Fruit fly (Drosophila melanogaster) whole organism, prepupa: ENCODE results near the gene CG31807.

Source experiments
- Blimp-1 ChIP-seq: fragments of 200-800 bp; sonication (Bioruptor generic); optimal IDR thresholded peaks from 3 replicates; lab custom pipeline; 2017; ENCODE audit warnings: missing biosample characterization, missing genetic modification characterization, mild to moderate bottlenecking, moderate library complexity, missing genetic modification reagents
- CG10631 ChIP-seq: fragments of 200-800 bp; sonication (Bioruptor generic); optimal IDR thresholded peaks from 2 replicates; lab custom pipeline; 2016; ENCODE audit warnings: missing biosample characterization, missing genetic modification characterization
- CG11762 ChIP-seq: fragments of 200-800 bp; sonication (Bioruptor generic); optimal IDR thresholded peaks from 3 replicates; lab custom pipeline; 2016; ENCODE audit warnings: missing biosample characterization, missing genetic modification characterization; ENCODE audit not compliant: insufficient read depth
- CG11902 ChIP-seq: fragments of 200-800 bp; sonication (Bioruptor generic); optimal IDR thresholded peaks from 3 replicates; lab custom pipeline; 2016; ENCODE audit warnings: missing biosample characterization, missing genetic modification characterization
- CG15336 ChIP-seq: fragments of 200-800 bp; sonication (Bioruptor generic); IDR thresholded peaks from 2 replicates; pipeline ENCODE4 v1.3.6; 2022; ENCODE audit warnings: missing biosample characterization, missing genetic modification characterization
- CG1621 ChIP-seq: fragments of 200-800 bp; sonication (Bioruptor generic); optimal IDR thresholded peaks from 3 replicates; lab custom pipeline; 2018; ENCODE audit warnings: missing biosample characterization, mild to moderate bottlenecking, missing genetic modification characterization
- CG16779 ChIP-seq: fragments of 200-800 bp; sonication (Bioruptor generic); optimal IDR thresholded peaks from 3 replicates; lab custom pipeline; 2017; ENCODE audit warnings: missing biosample characterization, mild to moderate bottlenecking, missing genetic modification characterization
- CG3032 ChIP-seq: fragments of 200-800 bp; optimal IDR thresholded peaks from 2 replicates; lab custom pipeline; 2019; ENCODE audit warnings: missing biosample characterization, mild to moderate bottlenecking, missing genetic modification characterization, moderate library complexity
- CG31627 ChIP-seq: fragments of 200-800 bp; sonication (Bioruptor generic); optimal IDR thresholded peaks from 3 replicates; lab custom pipeline; 2016; ENCODE audit warnings: missing biosample characterization, missing genetic modification characterization
- CG32006 ChIP-seq: fragments of 200-800 bp; sonication (Bioruptor generic); optimal IDR thresholded peaks from 3 replicates; lab custom pipeline; 2017; ENCODE audit warnings: missing biosample characterization, mild to moderate bottlenecking, missing genetic modification characterization
- CG34406 ChIP-seq: fragments of 200-800 bp; sonication (Bioruptor generic); optimal IDR thresholded peaks from 3 replicates; lab custom pipeline; 2016; ENCODE audit warnings: missing biosample characterization, missing genetic modification characterization
- CG3919 ChIP-seq: fragments of 200-800 bp; sonication (Bioruptor generic); optimal IDR thresholded peaks from 3 replicates; lab custom pipeline; 2016; ENCODE audit warnings: missing biosample characterization, missing genetic modification characterization
- CG4318 ChIP-seq: fragments of 200-800 bp; sonication (Bioruptor generic); optimal IDR thresholded peaks from 3 replicates; lab custom pipeline; 2017; ENCODE audit warnings: missing biosample characterization, mild to moderate bottlenecking, missing genetic modification characterization
- CG6163 ChIP-seq: fragments of 200-800 bp; sonication (Bioruptor generic); IDR thresholded peaks from 3 replicates; pipeline ENCODE4 v1.3.6; 2022; ENCODE audit warnings: missing biosample characterization, missing genetic modification characterization
- CG6792 ChIP-seq: fragments of 200-800 bp; sonication (Bioruptor generic); optimal IDR thresholded peaks from 3 replicates; lab custom pipeline; 2016; ENCODE audit warnings: missing biosample characterization, missing genetic modification characterization
- CG6808 ChIP-seq: fragments of 200-800 bp; sonication (Bioruptor generic); optimal IDR thresholded peaks from 3 replicates; lab custom pipeline; 2017; ENCODE audit warnings: missing biosample characterization, missing genetic modification characterization, mild to moderate bottlenecking, moderate library complexity, missing genetic modification reagents
- CG6854 ChIP-seq: fragments of 200-800 bp; sonication (Bioruptor generic); optimal IDR thresholded peaks from 2 replicates; lab custom pipeline; 2017; ENCODE audit warnings: missing biosample characterization, mild to moderate bottlenecking, missing genetic modification characterization
- CG7368 ChIP-seq: fragments of 200-800 bp; sonication (Bioruptor generic); optimal IDR thresholded peaks from 3 replicates; lab custom pipeline; 2016; ENCODE audit warnings: missing biosample characterization, missing genetic modification characterization
- CG8119 ChIP-seq: fragments of 200-800 bp; sonication (Bioruptor generic); IDR thresholded peaks from 3 replicates; pipeline ENCODE4 v1.3.6; 2022; ENCODE audit warnings: missing biosample characterization, missing genetic modification characterization
- CG8319 ChIP-seq: fragments of 200-800 bp; sonication (Bioruptor generic); optimal IDR thresholded peaks from 3 replicates; lab custom pipeline; 2016; ENCODE audit warnings: missing biosample characterization, missing genetic modification characterization
- CG8632 ChIP-seq: fragments of 200-800 bp; sonication (Bioruptor generic); optimal IDR thresholded peaks from 3 replicates; lab custom pipeline; 2016; ENCODE audit warnings: missing biosample characterization, missing genetic modification characterization
- Eip78C ChIP-seq: fragments of 200-800 bp; sonication (Bioruptor generic); peaks from one replicate; lab custom pipeline; 2016; ENCODE audit warnings: missing biosample characterization, missing genetic modification characterization
- Eip93F ChIP-seq: fragments of 200-800 bp; sonication (Bioruptor generic); optimal IDR thresholded peaks from 2 replicates; lab custom pipeline; 2016; ENCODE audit warnings: missing biosample characterization, mild to moderate bottlenecking, missing genetic modification characterization
- Ets21C ChIP-seq: fragments of 200-800 bp; sonication (Bioruptor generic); optimal IDR thresholded peaks from 3 replicates; lab custom pipeline; 2016; ENCODE audit warnings: missing biosample characterization, missing genetic modification characterization
- Hr38 ChIP-seq: sonication (Bioruptor generic); optimal IDR thresholded peaks from 2 replicates; lab custom pipeline; 2016; ENCODE audit warnings: missing biosample characterization, missing genetic modification characterization
- Hr39 ChIP-seq: fragments of 200-800 bp; sonication (Bioruptor generic); optimal IDR thresholded peaks from 2 replicates; lab custom pipeline; 2016; ENCODE audit warnings: missing biosample characterization, missing genetic modification characterization
- Hr4 ChIP-seq: fragments of 200-800 bp; sonication (Bioruptor generic); optimal IDR thresholded peaks from 3 replicates; lab custom pipeline; 2016; ENCODE audit warnings: missing biosample characterization, missing genetic modification characterization
- Met ChIP-seq: fragments of 200-800 bp; sonication (Bioruptor generic); optimal IDR thresholded peaks from 3 replicates; lab custom pipeline; 2016; ENCODE audit warnings: missing biosample characterization, missing genetic modification characterization
- OdsH ChIP-seq: fragments of 200-800 bp; sonication (Bioruptor generic); optimal IDR thresholded peaks from 3 replicates; lab custom pipeline; 2016; ENCODE audit warnings: missing biosample characterization, missing genetic modification characterization
- Smox ChIP-seq: fragments of 200-800 bp; sonication (Bioruptor generic); optimal IDR thresholded peaks from 3 replicates; lab custom pipeline; 2016; ENCODE audit warnings: missing biosample characterization, missing genetic modification characterization
- Sox102F ChIP-seq: fragments of 200-800 bp; sonication (Bioruptor generic); optimal IDR thresholded peaks from 2 replicates; lab custom pipeline; 2016; ENCODE audit warnings: missing biosample characterization, mild to moderate bottlenecking, missing genetic modification characterization
- cyc ChIP-seq: fragments of 200-800 bp; sonication (Bioruptor generic); optimal IDR thresholded peaks from 3 replicates; lab custom pipeline; 2016; ENCODE audit warnings: missing biosample characterization, missing genetic modification characterization
- dac ChIP-seq: fragments of 200-800 bp; sonication (Bioruptor generic); optimal IDR thresholded peaks from 2 replicates; lab custom pipeline; 2017; ENCODE audit warnings: missing biosample characterization, mild to moderate bottlenecking, missing genetic modification characterization
- dsx ChIP-seq: fragments of 200-800 bp; optimal IDR thresholded peaks from 3 replicates; lab custom pipeline; 2019; ENCODE audit warnings: missing biosample characterization, mild to moderate bottlenecking, missing genetic modification characterization, moderate library complexity; ENCODE audit not compliant: poor library complexity, severe bottlenecking
- eg ChIP-seq: fragments of 200-800 bp; sonication (Bioruptor generic); IDR thresholded peaks from 3 replicates; pipeline ENCODE4 v1.3.6; 2022; ENCODE audit warnings: missing biosample characterization, missing genetic modification characterization
- esn ChIP-seq: fragments of 200-800 bp; sonication (Bioruptor generic); optimal IDR thresholded peaks from 2 replicates; lab custom pipeline; 2016; ENCODE audit warnings: missing biosample characterization, mild to moderate bottlenecking, missing genetic modification characterization, moderate library complexity
- fd59A ChIP-seq: fragments of 200-800 bp; sonication (Bioruptor generic); optimal IDR thresholded peaks from 2 replicates; lab custom pipeline; 2017; ENCODE audit warnings: missing biosample characterization, mild to moderate bottlenecking, missing genetic modification characterization, missing genetic modification reagents
- fkh ChIP-seq: fragments of 200-800 bp; sonication (Bioruptor generic); optimal IDR thresholded peaks from 3 replicates; lab custom pipeline; 2017; ENCODE audit warnings: missing biosample characterization, mild to moderate bottlenecking, missing genetic modification characterization, moderate library complexity
- lz ChIP-seq: fragments of 200-800 bp; sonication (Bioruptor generic); optimal IDR thresholded peaks from 3 replicates; lab custom pipeline; 2016; ENCODE audit warnings: missing biosample characterization, missing genetic modification characterization
- salr ChIP-seq, 2 experiments: fragments of 200-800 bp; sonication (Bioruptor generic); optimal IDR thresholded peaks; 3 replicates each; lab custom pipeline; 2016 to 2018; ENCODE audit warnings: missing biosample characterization in 2 of 2, missing genetic modification characterization in 2 of 2, mild to moderate bottlenecking in 1 of 2
- ss ChIP-seq, 2 experiments: fragments of 200-800 bp; sonication (Bioruptor generic); optimal IDR thresholded peaks; 2 replicates in 1 of 2; 3 replicates in 1 of 2; lab custom pipeline; 2017 to 2018; ENCODE audit warnings: mild to moderate bottlenecking in 2 of 2, missing biosample characterization in 2 of 2, missing genetic modification characterization in 2 of 2, moderate library complexity in 1 of 2
- svp ChIP-seq: fragments of 200-800 bp; sonication (Bioruptor generic); peaks from one replicate; lab custom pipeline; 2016; ENCODE audit warnings: missing biosample characterization, missing genetic modification characterization
- topi ChIP-seq: fragments of 200-800 bp; sonication (Bioruptor generic); optimal IDR thresholded peaks from 3 replicates; lab custom pipeline; 2016; ENCODE audit warnings: missing biosample characterization, missing genetic modification characterization
- vri ChIP-seq: fragments of 200-800 bp; sonication (Bioruptor generic); optimal IDR thresholded peaks from 3 replicates; lab custom pipeline; 2016; ENCODE audit warnings: missing biosample characterization, mild to moderate bottlenecking, missing genetic modification characterization

CG31807 gene

DNA sequence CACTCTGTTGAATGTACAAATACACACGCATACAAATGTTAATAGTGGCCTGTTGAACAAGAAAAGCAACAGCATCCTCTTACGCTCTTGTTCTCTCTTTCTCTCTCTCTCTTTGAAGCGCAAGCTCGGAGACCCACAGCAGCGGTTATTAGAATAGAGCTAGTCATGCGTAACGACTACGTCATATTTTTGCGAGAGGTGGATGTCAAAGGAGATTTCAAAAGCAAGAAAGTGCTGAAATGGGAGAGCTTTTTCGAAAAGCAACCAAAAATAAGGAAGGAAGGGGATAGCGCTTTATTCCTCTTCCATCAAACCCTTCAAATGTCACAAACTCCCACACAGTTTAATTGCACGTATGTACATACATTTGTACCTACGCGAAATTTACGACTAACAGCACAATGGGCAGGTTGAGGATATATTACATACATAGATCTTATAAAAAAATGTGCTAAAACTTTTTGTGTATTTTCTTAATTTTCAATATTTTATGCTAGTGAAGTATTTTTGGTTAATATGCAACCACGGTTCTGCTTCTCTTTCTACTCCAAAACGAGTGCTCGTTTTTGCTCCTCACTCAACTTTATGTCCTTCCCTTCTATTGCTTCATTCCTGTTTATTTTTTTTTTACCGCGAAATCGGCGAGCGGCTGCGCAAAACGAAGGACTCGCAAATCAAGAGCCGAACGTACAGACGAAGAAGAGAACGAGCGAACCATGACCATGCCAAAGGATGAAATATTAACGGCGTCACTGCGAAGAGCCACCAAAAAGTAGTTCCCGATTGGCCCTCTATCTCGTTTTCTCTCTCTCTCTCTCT is 6.2 kb upstream of the CG31807 start (continued):
- TF ChIP-seq dsx (GFP tag; lab: Kevin White, UChicago), result no peak
- TF ChIP-seq Ets21C (GFP tag; lab: Kevin White, UChicago), result peak; percentile 54
- TF ChIP-seq CG3919 (GFP tag; lab: Kevin White, UChicago), result peak; percentile 63
- TF ChIP-seq CG32006 (GFP tag; lab: Kevin White, UChicago), result peak; percentile 73
- no peak for TF ChIP-seq svp (GFP tag; lab: Kevin White, UChicago)
- TF ChIP-seq lz (GFP tag; lab: Kevin White, UChicago), result peak; percentile 61
- peak; percentile 64 for TF ChIP-seq OdsH (GFP tag; lab: Kevin White, UChicago)
- TF ChIP-seq CG3032 (tag; lab: Kevin White, UChicago), result peak; percentile 9
- peak; percentile 28 for TF ChIP-seq CG7368 (GFP tag; lab: Kevin White, UChicago)
- TF ChIP-seq CG1621 (tag; lab: Kevin White, UChicago), result no peak
- peak; percentile 52 for TF ChIP-seq CG10631 (GFP tag; lab: Kevin White, UChicago)
- TF ChIP-seq CG8632 (GFP tag; lab: Kevin White, UChicago), result peak; percentile 52
- TF ChIP-seq cyc (GFP tag; lab: Kevin White, UChicago), result peak; percentile 49
- peak; percentile 72 for TF ChIP-seq Sox102F
- TF ChIP-seq salr (GFP tag; optimal IDR thresholded peaks at IDR 0.05; lab: Kevin White, UChicago), result peak; percentile 10 to 55
- no peak for TF ChIP-seq dac
- TF ChIP-seq Hr4 (GFP tag; lab: Kevin White, UChicago), result peak; percentile 39
- no peak for TF ChIP-seq eg
- TF ChIP-seq CG34406 (GFP tag; lab: Kevin White, UChicago), result peak; percentile 53
- TF ChIP-seq vri (GFP tag; lab: Kevin White, UChicago), result peak; percentile 58
- TF ChIP-seq CG31627 (GFP tag; lab: Kevin White, UChicago), result peak; percentile 51
- TF ChIP-seq fd59A, result peak; percentile 42
- 0 out of 3 replicates have a peak, but pooled peaks have one; percentile 32 for TF ChIP-seq CG8119 (GFP tag; lab: Robert Waterston, UW)
- TF ChIP-seq, all 60 proteins: peak for 42

DNA sequence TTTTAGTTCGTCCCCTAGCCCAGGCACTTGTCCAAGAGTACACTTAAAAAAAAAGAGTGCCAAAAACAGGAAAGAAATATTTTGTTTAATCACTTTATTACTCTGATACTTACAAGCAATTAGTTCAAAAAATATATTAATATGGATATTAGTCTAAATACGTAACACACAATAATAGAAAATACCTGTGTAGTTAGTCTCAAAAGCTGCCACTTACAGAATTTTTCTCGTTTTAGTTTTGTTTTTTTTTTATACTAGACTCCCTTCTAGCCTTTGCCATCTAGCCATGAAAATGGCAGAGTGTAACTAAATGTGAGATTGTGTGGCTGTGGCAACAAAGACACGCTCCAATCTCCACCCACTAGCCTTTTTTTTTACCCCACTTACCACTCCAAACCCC is 4.1 kb upstream of the CG31807 start:
- TF ChIP-seq CG6792 (GFP tag; lab: Kevin White, UChicago), result peak; percentile 46
- no peak for TF ChIP-seq lz (GFP tag; lab: Kevin White, UChicago)
- TF ChIP-seq CG6854, result no peak
- 0 out of 3 replicates have a peak, but pooled peaks have one; percentile 13 for TF ChIP-seq eg
- peak; percentile 77 for TF ChIP-seq CG3919 (GFP tag; lab: Kevin White, UChicago)
- peak; percentile 25 for TF ChIP-seq topi
- TF ChIP-seq CG15336 (GFP tag; lab: Robert Waterston, UW), result peak; percentile 82
- TF ChIP-seq Smox (GFP tag; lab: Kevin White, UChicago), result no peak
- TF ChIP-seq Ets21C (GFP tag; lab: Kevin White, UChicago), result no peak
- TF ChIP-seq CG8119 (GFP tag; lab: Robert Waterston, UW), result peak; percentile 87
- no peak for TF ChIP-seq CG8319 (GFP tag; lab: Kevin White, UChicago)
- TF ChIP-seq Hr38 (GFP tag; lab: Kevin White, UChicago), result no peak
- TF ChIP-seq CG16779 (tag; lab: Kevin White, UChicago), result peak; percentile 60
- TF ChIP-seq CG7368 (GFP tag; lab: Kevin White, UChicago), result peak; percentile 30
- TF ChIP-seq CG11902 (GFP tag; lab: Kevin White, UChicago), result no peak
- TF ChIP-seq Hr39 (GFP tag; lab: Kevin White, UChicago), result no peak
- TF ChIP-seq Blimp-1, result no peak
- peak; percentile 65 for TF ChIP-seq CG4318 (GFP tag; lab: Kevin White, UChicago)
- peak; percentile 32 for TF ChIP-seq esn
- TF ChIP-seq vri (GFP tag; lab: Kevin White, UChicago), result no peak
- peak; percentile 65 for TF ChIP-seq fd59A
- no peak for TF ChIP-seq Met (GFP tag; lab: Kevin White, UChicago)
- TF ChIP-seq Eip78C (GFP tag; lab: Kevin White, UChicago), result peak; percentile 94
- TF ChIP-seq salr (GFP tag; optimal IDR thresholded peaks at IDR 0.05; lab: Kevin White, UChicago), result peak; percentile 27 to 67
- no peak for TF ChIP-seq Eip93F (GFP tag; lab: Kevin White, UChicago)
- TF ChIP-seq CG34406 (GFP tag; lab: Kevin White, UChicago), result peak; percentile 52
- peak; percentile 79 to 81 for TF ChIP-seq ss (GFP tag; optimal IDR thresholded peaks at IDR 0.05; lab: Kevin White, UChicago)
- TF ChIP-seq Sox102F, result no peak
- no peak for TF ChIP-seq cyc (GFP tag; lab: Kevin White, UChicago)
- TF ChIP-seq Hr4 (GFP tag; lab: Kevin White, UChicago), result peak; percentile 77
- peak; percentile 83 for TF ChIP-seq CG10631 (GFP tag; lab: Kevin White, UChicago)
- no peak for TF ChIP-seq svp (GFP tag; lab: Kevin White, UChicago)
- TF ChIP-seq fkh (GFP tag; lab: Kevin White, UChicago), result no peak
- peak; percentile 47; the same call in 2 of the 3 replicates for TF ChIP-seq CG6163 (GFP tag; lab: Robert Waterston, UW)
- TF ChIP-seq CG11762, result peak; percentile 24
- peak; percentile 76 for TF ChIP-seq CG6808
- peak; percentile 50 for TF ChIP-seq CG8632 (GFP tag; lab: Kevin White, UChicago)
- peak; percentile 47 for TF ChIP-seq CG1621 (tag; lab: Kevin White, UChicago)
